Worm (Caenorhabditis elegans) whole organism, L1 larva: ENCODE results near the gene ketn-1.
A peak's percentile ranks its signal among the peaks of the same experiment; 100 is the strongest.

ENCODE experiments used
- C04F5.9 ChIP-seq: sonication (generic microtip); optimal IDR thresholded peaks from 2 replicates; lab custom pipeline; 2016; ENCODE audit warnings: missing genetic modification characterization, missing compliant biosample characterization
- C16A3.4 ChIP-seq: fragments of 150-350 bp; optimal IDR thresholded peaks from 2 replicates; lab custom pipeline; 2014; ENCODE audit warnings: missing biosample characterization, missing genetic modification characterization
- C34B4.2 ChIP-seq: sonication (generic microtip); optimal IDR thresholded peaks from 2 replicates; lab custom pipeline; 2017; ENCODE audit warnings: mild to moderate bottlenecking, missing genetic modification characterization, missing compliant biosample characterization
- F16B12.6 ChIP-seq: fragments of 150-350 bp; optimal IDR thresholded peaks from 2 replicates; lab custom pipeline; 2014; ENCODE audit warnings: missing biosample characterization, missing genetic modification characterization
- alr-1 ChIP-seq: fragments of 200-800 bp; sonication (Bioruptor generic); optimal IDR thresholded peaks from 2 replicates; lab custom pipeline; 2018; ENCODE audit warnings: borderline replicate concordance, mild to moderate bottlenecking, missing genetic modification characterization, missing compliant biosample characterization
- aly-2 ChIP-seq: fragments of 150-350 bp; optimal IDR thresholded peaks from 2 replicates; lab custom pipeline; 2014; ENCODE audit warnings: missing biosample characterization, missing genetic modification characterization
- ceh-63 ChIP-seq: fragments of 200-800 bp; sonication (Bioruptor generic); optimal IDR thresholded peaks from 2 replicates; lab custom pipeline; 2018; ENCODE audit warnings: mild to moderate bottlenecking, missing genetic modification characterization, missing compliant biosample characterization
- ceh-8 ChIP-seq: fragments of 200-800 bp; sonication (Bioruptor generic); optimal IDR thresholded peaks from 2 replicates; lab custom pipeline; 2018; ENCODE audit warnings: mild to moderate bottlenecking, missing genetic modification characterization, moderate library complexity, missing compliant biosample characterization
- ceh-88 ChIP-seq: fragments of 200-800 bp; sonication (Bioruptor generic); IDR thresholded peaks from 2 replicates; pipeline ENCODE4 v1.3.6; 2022; ENCODE audit warnings: missing genetic modification characterization, missing compliant biosample characterization
- efl-1 ChIP-seq, 4 experiments: fragments of 150-350 bp; optimal IDR thresholded peaks in 3 of 4; peaks in 1 of 4; 1 replicate in 1 of 4; 2 replicates in 3 of 4; lab custom pipeline; 2014; ENCODE audit warnings: missing biosample characterization in 2 of 4, missing genetic modification characterization in 2 of 4, missing genetic modification reagents in 2 of 4
- egl-27 ChIP-seq, 2 experiments: fragments of 150-350 bp in 1 of 2; sonication (generic microtip); optimal IDR thresholded peaks; 3 replicates each; lab custom pipeline; 2017 to 2018; ENCODE audit warnings: missing biosample characterization in 2 of 2, missing genetic modification characterization in 2 of 2, missing genetic modification reagents in 2 of 2
- elt-3 ChIP-seq, 6 experiments: fragments of 150-350 bp in 1 of 6; sonication (generic microtip); optimal IDR thresholded peaks; 2 replicates each; lab custom pipeline; 2017 to 2018; ENCODE audit warnings: missing biosample characterization in 6 of 6, missing genetic modification characterization in 6 of 6, inconsistent platforms in 1 of 6
- ets-5 ChIP-seq: fragments of 200-800 bp; sonication (Bioruptor generic); IDR thresholded peaks from 2 replicates; pipeline ENCODE4 v1.3.6; 2022; ENCODE audit warnings: missing genetic modification characterization, missing compliant biosample characterization
- fkh-4 ChIP-seq: sonication (generic microtip); optimal IDR thresholded peaks from 2 replicates; lab custom pipeline; 2016; ENCODE audit warnings: missing compliant biosample characterization, missing genetic modification characterization, borderline replicate concordance
- hpl-2 ChIP-seq: fragments of 150-350 bp; optimal IDR thresholded peaks from 2 replicates; lab custom pipeline; 2014; ENCODE audit warnings: missing biosample characterization, missing genetic modification reagents, missing genetic modification characterization
- jun-1 ChIP-seq: fragments of 150-350 bp; optimal IDR thresholded peaks from 2 replicates; lab custom pipeline; 2014; ENCODE audit warnings: missing biosample characterization, missing genetic modification reagents, missing genetic modification characterization
- lin-13 ChIP-seq: fragments of 150-350 bp; optimal IDR thresholded peaks from 2 replicates; lab custom pipeline; 2014; ENCODE audit warnings: missing biosample characterization, missing genetic modification reagents, missing genetic modification characterization
- lin-14 ChIP-seq: fragments of 200-800 bp; sonication (Bioruptor generic); optimal IDR thresholded peaks from 2 replicates; lab custom pipeline; 2018; ENCODE audit warnings: mild to moderate bottlenecking, missing genetic modification characterization, moderate library complexity, missing compliant biosample characterization
- lin-35 ChIP-seq, 2 experiments: fragments of 150-350 bp; optimal IDR thresholded peaks; 2 replicates each; lab custom pipeline; 2014; ENCODE audit warnings: missing biosample characterization in 2 of 2, missing genetic modification characterization in 2 of 2, missing genetic modification reagents in 2 of 2
- lsy-2 ChIP-seq, 2 experiments: fragments of 150-350 bp; optimal IDR thresholded peaks; 2 replicates each; lab custom pipeline; 2014; ENCODE audit warnings: missing biosample characterization in 2 of 2, missing genetic modification characterization in 2 of 2
- mab-9 ChIP-seq: fragments of 200-800 bp; sonication (Bioruptor generic); IDR thresholded peaks from 2 replicates; pipeline ENCODE4 v1.3.6; 2022; ENCODE audit warnings: missing genetic modification reagents, missing genetic modification characterization, missing compliant biosample characterization
- nhr-11 ChIP-seq: fragments of 150-350 bp; optimal IDR thresholded peaks from 2 replicates; lab custom pipeline; 2014; ENCODE audit warnings: missing biosample characterization, missing genetic modification characterization
- nhr-19 ChIP-seq: fragments of 200-800 bp; sonication (Bioruptor generic); conservative IDR thresholded peaks from 2 replicates; pipeline ENCODE4 v1.3.6; 2022; ENCODE audit warnings: missing genetic modification characterization, missing compliant biosample characterization
- nhr-20 ChIP-seq: sonication (generic microtip); optimal IDR thresholded peaks from 2 replicates; lab custom pipeline; 2016; ENCODE audit warnings: mild to moderate bottlenecking, missing genetic modification characterization, missing compliant biosample characterization
- nhr-28 ChIP-seq: fragments of 150-350 bp; optimal IDR thresholded peaks from 2 replicates; lab custom pipeline; 2014; ENCODE audit warnings: missing biosample characterization, missing genetic modification characterization
- nhr-71 ChIP-seq: sonication (generic microtip); optimal IDR thresholded peaks from 2 replicates; lab custom pipeline; 2016; ENCODE audit warnings: mild to moderate bottlenecking, missing genetic modification characterization, moderate library complexity, missing compliant biosample characterization
- nhr-77 ChIP-seq: fragments of 150-350 bp; optimal IDR thresholded peaks from 2 replicates; lab custom pipeline; 2014; ENCODE audit warnings: missing biosample characterization, missing genetic modification characterization
- nhr-84 ChIP-seq: sonication (generic microtip); optimal IDR thresholded peaks from 2 replicates; lab custom pipeline; 2017; ENCODE audit warnings: missing biosample characterization, missing genetic modification characterization
- nhr-90 ChIP-seq: sonication (generic microtip); optimal IDR thresholded peaks from 2 replicates; lab custom pipeline; 2016; ENCODE audit warnings: mild to moderate bottlenecking, missing genetic modification characterization, missing compliant biosample characterization; ENCODE audit not compliant: poor library complexity
- pqm-1 ChIP-seq: sonication (generic microtip); optimal IDR thresholded peaks from 3 replicates; lab custom pipeline; 2017; ENCODE audit warnings: missing biosample characterization, missing genetic modification characterization
- rnt-1 ChIP-seq: sonication (generic microtip); optimal IDR thresholded peaks from 2 replicates; lab custom pipeline; 2016; ENCODE audit warnings: mild to moderate bottlenecking, missing genetic modification characterization, moderate library complexity, missing compliant biosample characterization
- snu-23 ChIP-seq: sonication (generic microtip); optimal IDR thresholded peaks from 2 replicates; lab custom pipeline; 2016; ENCODE audit warnings: missing genetic modification characterization, missing compliant biosample characterization
- sox-4 ChIP-seq: sonication (generic microtip); optimal IDR thresholded peaks from 2 replicates; lab custom pipeline; 2016; ENCODE audit warnings: missing genetic modification characterization, missing compliant biosample characterization
- tbx-2 ChIP-seq: sonication (generic microtip); optimal IDR thresholded peaks from 2 replicates; lab custom pipeline; 2016; ENCODE audit warnings: missing genetic modification characterization, missing compliant biosample characterization
- unc-130 ChIP-seq: fragments of 150-350 bp; optimal IDR thresholded peaks from 2 replicates; lab custom pipeline; 2017; ENCODE audit warnings: missing biosample characterization, missing genetic modification characterization, inconsistent platforms
- unc-62 ChIP-seq: fragments of 150-350 bp; optimal IDR thresholded peaks from 2 replicates; lab custom pipeline; 2014; ENCODE audit warnings: missing biosample characterization, missing genetic modification reagents, missing genetic modification characterization
- vab-15 ChIP-seq: sonication (generic microtip); optimal IDR thresholded peaks from 2 replicates; lab custom pipeline; 2017; ENCODE audit warnings: missing genotype, mild to moderate bottlenecking, missing genetic modification characterization, missing compliant biosample characterization
- xbp-1 ChIP-seq: sonication (generic microtip); optimal IDR thresholded peaks from 2 replicates; lab custom pipeline; 2016; ENCODE audit warnings: missing genetic modification characterization, missing compliant biosample characterization
- ztf-11 ChIP-seq, 2 experiments: sonication (generic microtip); optimal IDR thresholded peaks; 2 replicates each; lab custom pipeline; 2016 to 2017; ENCODE audit warnings: missing genetic modification characterization in 2 of 2, missing biosample characterization in 1 of 2, missing compliant biosample characterization in 1 of 2
- ztf-4 ChIP-seq: fragments of 150-350 bp; optimal IDR thresholded peaks from 2 replicates; lab custom pipeline; 2014; ENCODE audit warnings: missing biosample characterization, missing genetic modification characterization

ketn-1 gene

ce11 chrV:2803258-2803657, 4.4 kb downstream of the ketn-1 start:
- TF ChIP-seq nhr-71 = peak; percentile 20
- TF ChIP-seq pqm-1 (tag; lab: Kevin White, UChicago) = no peak
- peak; percentile 27 for TF ChIP-seq unc-130 (tag; lab: Kevin White, UChicago)
- no peak for TF ChIP-seq hpl-2
- TF ChIP-seq fkh-4 (tag; lab: Kevin White, UChicago) = no peak
- peak; percentile 59 for TF ChIP-seq rnt-1 (tag; lab: Kevin White, UChicago)
- TF ChIP-seq snu-23 (GFP tag; lab: Kevin White, UChicago) = peak; percentile 4
- TF ChIP-seq ztf-11 (tag; optimal IDR thresholded peaks at IDR 0.05; lab: Kevin White, UChicago) = no peak
- TF ChIP-seq C16A3.4 = no peak
- TF ChIP-seq nhr-19 = peak; percentile 11; the same call in 1 of the 2 replicates
- TF ChIP-seq jun-1 (tag; lab: Kevin White, UChicago) = no peak
- TF ChIP-seq aly-2 (tag; lab: Kevin White, UChicago) = no peak
- TF ChIP-seq efl-1 (optimal IDR thresholded peaks at IDR 0.05; lab: Kevin White, UChicago) = no peak
- TF ChIP-seq efl-1 (GFP tag; optimal IDR thresholded peaks at IDR 0.05 in 1 of 2; lab: Kevin White, UChicago) = peak in 1 of 2 experiments; percentile 81
- peak; percentile 71 for TF ChIP-seq lin-14 (GFP tag; lab: Kevin White, UChicago)

ce11 chrV:2801955-2802354, 5.7 kb downstream of the ketn-1 start:
- TF ChIP-seq nhr-71 (peak; percentile 25), lin-14 (GFP tag; lab: Kevin White, UChicago) (peak; percentile 36), mab-9 (GFP tag; lab: Robert Waterston, UW) (no peak), rnt-1 (tag; lab: Kevin White, UChicago) (peak; percentile 52), nhr-90 (tag; lab: Kevin White, UChicago) (no peak)

ce11 chrV:2800676-2801075, 7.0 kb downstream of the ketn-1 start:
- TF ChIP-seq aly-2 (tag; lab: Kevin White, UChicago) (no peak), jun-1 (tag; lab: Kevin White, UChicago) (no peak), nhr-11 (tag; lab: Kevin White, UChicago) (no peak), tbx-2 (no peak), ets-5 (GFP tag; lab: Robert Waterston, UW) (no peak), lin-35 (GFP tag; optimal IDR thresholded peaks at IDR 0.05; lab: Kevin White, UChicago) (no peak), nhr-19 (no peak), elt-3 (tag; optimal IDR thresholded peaks at IDR 0.05; lab: Kevin White, UChicago) (no peak), mab-9 (GFP tag; lab: Robert Waterston, UW) (no peak), alr-1 (tag; lab: Kevin White, UChicago) (no peak), C04F5.9 (tag; lab: Kevin White, UChicago) (no peak), C34B4.2 (tag; lab: Kevin White, UChicago) (no peak), F16B12.6 (tag; lab: Kevin White, UChicago) (no peak)

ce11 chrV:2799172-2799869, 8.3 kb downstream of the ketn-1 start:
- no peak for TF ChIP-seq nhr-71
- TF ChIP-seq sox-4 (tag; lab: Kevin White, UChicago) = no peak
- TF ChIP-seq nhr-77 (tag; lab: Kevin White, UChicago) = no peak
- TF ChIP-seq elt-3 (tag; optimal IDR thresholded peaks at IDR 0.05; lab: Kevin White, UChicago) = no peak
- TF ChIP-seq C16A3.4 = no peak
- TF ChIP-seq xbp-1 = no peak
- TF ChIP-seq lsy-2 (tag; optimal IDR thresholded peaks at IDR 0.05; lab: Kevin White, UChicago) = no peak
- no peak for TF ChIP-seq unc-62
- TF ChIP-seq lin-35 (GFP tag; optimal IDR thresholded peaks at IDR 0.05; lab: Kevin White, UChicago) = no peak
- no peak for TF ChIP-seq vab-15 (tag; lab: Kevin White, UChicago)
- TF ChIP-seq nhr-20 (tag; lab: Kevin White, UChicago) = no peak
- TF ChIP-seq ceh-63 = no peak
- TF ChIP-seq nhr-28 (tag; lab: Kevin White, UChicago) = no peak
- TF ChIP-seq egl-27 (tag; optimal IDR thresholded peaks at IDR 0.05; lab: Kevin White, UChicago) = no peak
- TF ChIP-seq rnt-1 (tag; lab: Kevin White, UChicago) = no peak
- no peak for TF ChIP-seq lin-13 (GFP tag; lab: Kevin White, UChicago)
- TF ChIP-seq ceh-88 (GFP tag; lab: Robert Waterston, UW) = no peak
- TF ChIP-seq ztf-4 (tag; lab: Kevin White, UChicago) = no peak
- TF ChIP-seq ceh-8 = no peak
- TF ChIP-seq nhr-84 (tag; lab: Kevin White, UChicago) = no peak
